Worm (Caenorhabditis elegans) whole organism, L4 larva: ENCODE results near the gene B0302.2.

Experiments
- T20F7.1 ChIP-seq: fragments of 200-800 bp; sonication (Bioruptor generic); optimal IDR thresholded peaks from 2 replicates; lab custom pipeline; 2018; ENCODE audit warnings: mild to moderate bottlenecking, missing genetic modification characterization, missing compliant biosample characterization
- Y5F2A.4 ChIP-seq: fragments of 200-800 bp; sonication (Bioruptor generic); optimal IDR thresholded peaks from 2 replicates; lab custom pipeline; 2018; ENCODE audit warnings: mild to moderate bottlenecking, missing genetic modification characterization, missing compliant biosample characterization
- zip-11 ChIP-seq: fragments of 200-800 bp; sonication (Bioruptor generic); IDR thresholded peaks from 2 replicates; pipeline ENCODE4 v1.3.6; 2022; ENCODE audit warnings: missing genetic modification characterization, missing compliant biosample characterization

DNA sequence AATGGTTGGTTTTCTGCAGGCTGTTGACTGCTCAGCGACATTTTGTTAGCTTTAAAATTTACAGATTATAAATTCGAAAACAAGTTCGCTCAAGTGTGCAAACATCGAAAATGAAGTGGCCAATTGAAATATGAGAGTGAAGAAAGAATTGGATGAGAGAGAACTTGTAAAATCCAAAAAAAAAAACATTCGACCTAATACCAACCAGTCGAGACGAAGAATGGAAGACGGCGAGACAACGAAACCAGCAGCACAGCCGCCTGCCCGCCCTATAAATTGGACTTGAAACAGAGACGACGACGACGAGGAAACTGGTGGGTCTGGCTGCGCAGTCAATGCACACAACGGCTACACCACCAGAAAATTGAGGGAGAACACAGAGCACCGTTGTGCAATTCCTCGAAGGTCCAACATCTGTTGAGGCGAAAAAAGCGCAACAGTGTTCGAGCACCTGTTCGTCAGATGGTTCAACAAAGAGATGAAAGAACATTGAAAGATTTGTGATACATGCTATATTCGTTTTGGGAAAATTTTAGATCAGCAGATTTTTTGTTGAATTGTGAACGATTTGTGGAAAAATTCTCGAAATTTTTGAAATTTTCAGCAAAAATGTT, 28.4 kb upstream of the B0302.2 start, which contains the start of gene T23C6.4:
- no peak for TF ChIP-seq Y5F2A.4 (GFP tag; lab: Kevin White, UChicago)
- no peak for TF ChIP-seq T20F7.1 (GFP tag; lab: Kevin White, UChicago)
- TF ChIP-seq zip-11 (GFP tag; lab: Robert Waterston, UW), result no peak
